Fruit fly (Drosophila melanogaster): ENCODE measurements around the gene Ssu72.

DNA sequence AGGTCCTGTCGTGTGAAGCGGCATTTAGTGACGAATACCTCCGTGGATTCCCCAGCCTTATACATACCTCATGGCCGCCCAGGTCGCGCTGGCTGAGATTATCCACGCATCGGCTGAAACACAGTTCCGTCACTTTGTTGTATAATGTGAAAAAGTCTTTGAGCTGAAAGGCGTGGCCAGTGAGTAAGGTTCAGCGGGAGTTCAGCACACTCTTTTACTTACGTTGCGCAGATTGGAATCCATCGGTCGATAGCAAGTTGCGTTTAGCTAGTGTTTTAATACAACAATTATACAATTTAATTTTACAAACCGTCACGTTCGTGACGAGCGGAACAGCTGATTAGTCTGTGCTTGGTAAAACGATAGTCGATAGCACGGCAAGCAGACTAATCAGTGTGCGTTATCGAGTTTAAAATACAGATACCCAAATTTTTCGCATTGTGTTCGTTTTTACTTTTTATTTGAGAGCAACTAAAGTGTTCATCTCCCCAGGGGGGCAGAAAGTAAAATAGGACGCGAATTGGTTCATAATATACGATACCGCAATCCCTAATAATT is 46.1 kb upstream of the Ssu72 start, which contains the start of the genes Pstk and Tim9b:
- TF ChIP-seq tj (GFP tag; optimal IDR thresholded peaks at IDR 0.05), result no peak
- peak; percentile 15 for TF ChIP-seq bab1 (GFP tag; optimal IDR thresholded peaks at IDR 0.05)
- no peak for TF ChIP-seq CG14711 (tag; optimal IDR thresholded peaks at IDR 0.05)
- TF ChIP-seq CG12768 (GFP tag; optimal IDR thresholded peaks at IDR 0.05), result no peak
- TF ChIP-seq kay (GFP tag; ENCODE audit: borderline replicate concordance), result no peak
- TF ChIP-seq toe (GFP tag; optimal IDR thresholded peaks at IDR 0.05), result no peak
- no peak for TF ChIP-seq CG7045 (GFP tag; optimal IDR thresholded peaks at IDR 0.05)
- TF ChIP-seq cnc (optimal IDR thresholded peaks at IDR 0.05), result no peak
- no peak for TF ChIP-seq Mnt (GFP tag; optimal IDR thresholded peaks at IDR 0.05)
- no peak for TF ChIP-seq Clk (GFP tag; optimal IDR thresholded peaks at IDR 0.05)
- TF ChIP-seq CG5204 (GFP tag; optimal IDR thresholded peaks at IDR 0.05), result no peak
- no peak for TF ChIP-seq CG11617 (GFP tag; optimal IDR thresholded peaks at IDR 0.05)
- no peak for TF ChIP-seq Crg-1 (GFP tag; optimal IDR thresholded peaks at IDR 0.05)

Measured in whole organism, adult.